Fruit fly (Drosophila melanogaster): ENCODE measurements around the gene P5CS.

P5CS gene

DNA sequence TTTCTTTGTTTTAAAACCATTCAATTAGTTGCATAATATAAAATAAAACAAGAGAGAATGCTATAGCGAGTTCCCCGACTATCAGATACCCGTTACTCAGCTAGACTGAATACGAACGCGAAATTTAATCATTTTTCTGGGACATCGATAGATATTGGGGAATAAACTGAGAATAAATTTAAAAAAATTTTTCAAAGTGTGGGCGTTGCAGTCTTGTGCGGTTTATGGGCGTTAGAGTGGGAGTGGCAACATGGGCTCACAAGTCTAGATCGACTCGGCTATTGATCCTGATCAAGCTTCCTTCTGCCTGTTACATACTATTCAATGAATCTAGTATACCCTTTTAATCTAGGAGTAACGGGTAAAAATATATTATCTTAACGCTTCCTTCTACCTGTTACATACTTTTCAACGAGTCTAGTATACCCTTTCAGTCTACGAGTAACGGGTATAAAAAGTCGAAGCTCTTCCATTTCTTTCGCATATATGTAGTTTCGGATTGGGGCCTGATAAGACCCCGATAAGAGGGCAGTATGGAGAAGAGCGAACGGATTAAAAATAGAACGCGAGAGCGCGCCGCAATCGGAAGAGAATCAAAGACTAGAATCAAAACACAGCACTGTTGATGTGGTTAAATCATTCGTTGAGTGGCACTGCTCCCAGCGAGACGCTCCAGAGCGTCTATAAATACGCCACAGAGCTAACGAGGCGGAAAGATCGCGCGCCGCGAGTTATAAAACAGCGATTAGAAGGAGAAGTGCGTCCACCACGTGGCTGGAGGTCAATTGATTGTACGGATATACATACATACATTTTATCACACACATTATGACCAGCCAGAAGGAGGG lies 17.1 kb upstream of the P5CS start, which contains the start of gene CG7458 (continued):
- no peak for TF ChIP-seq sc (optimal IDR thresholded peaks at IDR 0.05)
- TF ChIP-seq sc (GFP tag; optimal IDR thresholded peaks at IDR 0.05) = peak; percentile 16
- TF ChIP-seq Bgb (GFP tag; IDR thresholded peaks at IDR 0.05; ENCODE audit: partially characterized antibody) = peak; percentile 10; the same call in 1 of the 2 replicates
- peak; percentile 30 for TF ChIP-seq Hey (tag; optimal IDR thresholded peaks at IDR 0.05)
- TF ChIP-seq hb (GFP tag; IDR thresholded peaks at IDR 0.05; ENCODE audit: partially characterized antibody) = no peak
- TF ChIP-seq CG11398 (GFP tag; optimal IDR thresholded peaks at IDR 0.05) = no peak
- TF ChIP-seq CG31388 (GFP tag; optimal IDR thresholded peaks at IDR 0.05) = no peak
- no peak for TF ChIP-seq maf-S (GFP tag; optimal IDR thresholded peaks at IDR 0.05)
- no peak for TF ChIP-seq sd (tag; optimal IDR thresholded peaks at IDR 0.05)
- TF ChIP-seq row (GFP tag; IDR thresholded peaks at IDR 0.05) = peak; percentile 83
- TF ChIP-seq C15 (GFP tag; IDR thresholded peaks at IDR 0.05) = no peak
- peak; percentile 18 for TF ChIP-seq Abd-B (GFP tag; optimal IDR thresholded peaks at IDR 0.05)
- no peak for TF ChIP-seq prd (optimal IDR thresholded peaks at IDR 0.05)
- TF ChIP-seq prd (GFP tag; IDR thresholded peaks at IDR 0.05) = peak; percentile 52; the same call in 2 of the 3 replicates
- TF ChIP-seq Eip74EF (GFP tag; optimal IDR thresholded peaks at IDR 0.05) = no peak
- TF ChIP-seq CG1792 (GFP tag; optimal IDR thresholded peaks at IDR 0.05) = peak; percentile 3
- no peak for TF ChIP-seq sna (GFP tag; IDR thresholded peaks at IDR 0.05; ENCODE audit: partially characterized antibody)
- TF ChIP-seq CG30403 (GFP tag; optimal IDR thresholded peaks at IDR 0.05) = peak; percentile 67
- peak; percentile 66 for TF ChIP-seq CG2712 (tag; optimal IDR thresholded peaks at IDR 0.05)
- TF ChIP-seq Blimp-1 (GFP tag; optimal IDR thresholded peaks at IDR 0.05) = no peak
- TF ChIP-seq chinmo (GFP tag; IDR thresholded peaks at IDR 0.05; ENCODE audit: partially characterized antibody) = peak; percentile 67; the same call in 2 of the 4 replicates
- peak; percentile 33 for TF ChIP-seq CG1647 (GFP tag; optimal IDR thresholded peaks at IDR 0.05)
- TF ChIP-seq emc (GFP tag; optimal IDR thresholded peaks at IDR 0.05) = peak; percentile 34
- TF ChIP-seq pb (GFP tag; optimal IDR thresholded peaks at IDR 0.05) = peak; percentile 21
- TF ChIP-seq HHEX (GFP tag; optimal IDR thresholded peaks at IDR 0.05) = peak; percentile 10
- peak; percentile 18 for TF ChIP-seq CG9817 (tag; optimal IDR thresholded peaks at IDR 0.05)
- peak; percentile 71 for TF ChIP-seq gem (tag; optimal IDR thresholded peaks at IDR 0.05)
- no peak for TF ChIP-seq CG16813 (GFP tag; IDR thresholded peaks at IDR 0.05; ENCODE audit: partially characterized antibody)
- no peak for TF ChIP-seq GATAe (GFP tag; conservative IDR thresholded peaks at IDR 0.05)
- peak; percentile 12 for TF ChIP-seq CG8281 (tag; optimal IDR thresholded peaks at IDR 0.05)
- TF ChIP-seq CG42726 (GFP tag; IDR thresholded peaks at IDR 0.05; ENCODE audit: partially characterized antibody) = no peak
- peak; percentile 49; the same call in 1 of the 2 replicates for TF ChIP-seq chm (GFP tag; IDR thresholded peaks at IDR 0.05)
- TF ChIP-seq CG17612 (GFP tag; IDR thresholded peaks at IDR 0.05) = 0 out of 2 replicates have a peak, but pooled peaks have one; percentile 11
- TF ChIP-seq CG10543 (GFP tag; optimal IDR thresholded peaks at IDR 0.05) = peak; percentile 78
- TF ChIP-seq cad (GFP tag; optimal IDR thresholded peaks at IDR 0.05) = no peak
- TF ChIP-seq pho (GFP tag; optimal IDR thresholded peaks at IDR 0.05) = peak; percentile 54
- peak; percentile 43 for TF ChIP-seq tio (GFP tag; optimal IDR thresholded peaks at IDR 0.05)
- TF ChIP-seq CG7963 (GFP tag; IDR thresholded peaks at IDR 0.05; ENCODE audit: partially characterized antibody) = no peak
- TF ChIP-seq nau (GFP tag; optimal IDR thresholded peaks at IDR 0.05) = peak; percentile 13
- peak; percentile 18 for TF ChIP-seq kay (GFP tag; optimal IDR thresholded peaks at IDR 0.05)
- TF ChIP-seq HLHmδ (GFP tag; optimal IDR thresholded peaks at IDR 0.05) = no peak
- 0 out of 3 replicates have a peak, but pooled peaks have one; percentile 36 for TF ChIP-seq zen2 (GFP tag; IDR thresholded peaks at IDR 0.05; ENCODE audit: partially characterized antibody)
- TF ChIP-seq Doc2 (GFP tag; IDR thresholded peaks at IDR 0.05) = no peak
- peak; percentile 17 for TF ChIP-seq CG33213 (GFP tag; optimal IDR thresholded peaks at IDR 0.05)
- peak; percentile 13 to 67 for TF ChIP-seq Hr51 (GFP tag; optimal IDR thresholded peaks at IDR 0.05)
- peak; percentile 60 for TF ChIP-seq HLH54F (GFP tag; optimal IDR thresholded peaks at IDR 0.05)
- TF ChIP-seq sens-2 (GFP tag; IDR thresholded peaks at IDR 0.05) = peak; percentile 82
- TF ChIP-seq ssp (GFP tag; IDR thresholded peaks at IDR 0.05) = peak; percentile 34; the same call in 1 of the 2 replicates

Measured in whole organism, embryonic.